Fruit fly (Drosophila melanogaster): Measurements from ENCODE around the gene CG33272.
A peak's percentile ranks its signal among the peaks of the same experiment; 100 is the strongest.

CG33272 gene

dm6 chr3L:11484483-11484882 lies 25.9 kb downstream of the CG33272 start (continued):
- no peak for TF ChIP-seq slou (GFP tag; optimal IDR thresholded peaks at IDR 0.05)
- TF ChIP-seq Ets65A (GFP tag) = peak; percentile 33
- TF ChIP-seq toy (GFP tag; IDR thresholded peaks at IDR 0.05) = no peak
- TF ChIP-seq CG3847 (GFP tag; IDR thresholded peaks at IDR 0.05) = no peak
- no peak for TF ChIP-seq slp2 (GFP tag; optimal IDR thresholded peaks at IDR 0.05)
- no peak for TF ChIP-seq Jarid2 (GFP tag; optimal IDR thresholded peaks at IDR 0.05)
- TF ChIP-seq dm (GFP tag; optimal IDR thresholded peaks at IDR 0.05) = no peak
- no peak for TF ChIP-seq CG8924 (tag; optimal IDR thresholded peaks at IDR 0.05)
- TF ChIP-seq cas (GFP tag; IDR thresholded peaks at IDR 0.05) = no peak
- TF ChIP-seq CG4404 (GFP tag; IDR thresholded peaks at IDR 0.05) = no peak
- no peak for TF ChIP-seq Dfd (GFP tag; optimal IDR thresholded peaks at IDR 0.05)
- TF ChIP-seq CG1233 (GFP tag; optimal IDR thresholded peaks at IDR 0.05) = no peak
- TF ChIP-seq gce (GFP tag; IDR thresholded peaks at IDR 0.05) = no peak
- no peak for TF ChIP-seq CG16779 (GFP tag; IDR thresholded peaks at IDR 0.05)
- no peak for TF ChIP-seq CG9817 (tag; optimal IDR thresholded peaks at IDR 0.05)
- no peak for TF ChIP-seq da (GFP tag; optimal IDR thresholded peaks at IDR 0.05)
- TF ChIP-seq dmrt11E (tag; optimal IDR thresholded peaks at IDR 0.05) = no peak
- TF ChIP-seq knrl (GFP tag; IDR thresholded peaks at IDR 0.05; ENCODE audit: partially characterized antibody) = no peak
- TF ChIP-seq ewg (GFP tag; optimal IDR thresholded peaks at IDR 0.05) = no peak
- TF ChIP-seq CG4424 (GFP tag; optimal IDR thresholded peaks at IDR 0.05) = peak; percentile 44
- no peak for TF ChIP-seq CG9932 (GFP tag; IDR thresholded peaks at IDR 0.05)
- TF ChIP-seq CG14710 (tag; optimal IDR thresholded peaks at IDR 0.05) = peak; percentile 22
- no peak for TF ChIP-seq aop (GFP tag; IDR thresholded peaks at IDR 0.05)
- no peak for TF ChIP-seq Ravus (GFP tag; IDR thresholded peaks at IDR 0.05)
- TF ChIP-seq CTCF (GFP tag; optimal IDR thresholded peaks at IDR 0.05) = peak; percentile 10
- peak; percentile 49 for TF ChIP-seq Meics (GFP tag; optimal IDR thresholded peaks at IDR 0.05)
- no peak for TF ChIP-seq CG15601 (tag; optimal IDR thresholded peaks at IDR 0.05)
- no peak for TF ChIP-seq CG4617 (GFP tag; optimal IDR thresholded peaks at IDR 0.05; ENCODE audit: borderline replicate concordance)
- no peak for TF ChIP-seq C15 (GFP tag; IDR thresholded peaks at IDR 0.05)
- peak in 1 of 2 experiments; percentile 9 for TF ChIP-seq Pdp1 (GFP tag; optimal IDR thresholded peaks at IDR 0.05)
- no peak for TF ChIP-seq gro (GFP tag; optimal IDR thresholded peaks at IDR 0.05)
- TF ChIP-seq NC2α (GFP tag; optimal IDR thresholded peaks at IDR 0.05) = no peak
- no peak for TF ChIP-seq CkIIα-i1 (GFP tag; IDR thresholded peaks at IDR 0.05)
- peak; percentile 46 for TF ChIP-seq CG9727 (GFP tag; optimal IDR thresholded peaks at IDR 0.05)
- no peak for TF ChIP-seq hbn (GFP tag; IDR thresholded peaks at IDR 0.05; ENCODE audit: partially characterized antibody)
- no peak for TF ChIP-seq gcm2 (GFP tag; optimal IDR thresholded peaks at IDR 0.05)
- no peak for TF ChIP-seq D (optimal IDR thresholded peaks at IDR 0.05)
- no peak for TF ChIP-seq D (GFP tag; optimal IDR thresholded peaks at IDR 0.05)
- TF ChIP-seq CG7987 (GFP tag; optimal IDR thresholded peaks at IDR 0.05) = no peak
- no peak for TF ChIP-seq dati (GFP tag; IDR thresholded peaks at IDR 0.05)
- peak; percentile 31 for TF ChIP-seq CG5245 (GFP tag; optimal IDR thresholded peaks at IDR 0.05)
- peak; percentile 42 for TF ChIP-seq CG4820 (GFP tag; optimal IDR thresholded peaks at IDR 0.05)
- peak; percentile 56 for TF ChIP-seq Fer1 (GFP tag; optimal IDR thresholded peaks at IDR 0.05)
- no peak for TF ChIP-seq sqz (GFP tag; optimal IDR thresholded peaks at IDR 0.05)
- no peak for TF ChIP-seq p53 (GFP tag; optimal IDR thresholded peaks at IDR 0.05)
- TF ChIP-seq D19A (tag; optimal IDR thresholded peaks at IDR 0.05) = peak; percentile 12
- peak; percentile 45 for TF ChIP-seq lab (GFP tag; optimal IDR thresholded peaks at IDR 0.05)
- peak; percentile 7 for TF ChIP-seq Antp (GFP tag; optimal IDR thresholded peaks at IDR 0.05)
- no peak for TF ChIP-seq Rx (GFP tag; IDR thresholded peaks at IDR 0.05)
- peak; percentile 61 for TF ChIP-seq CG11504 (tag; optimal IDR thresholded peaks at IDR 0.05)
- peak; percentile 62 for TF ChIP-seq CG2678 (tag; optimal IDR thresholded peaks at IDR 0.05)
- TF ChIP-seq CG13296 (GFP tag; optimal IDR thresholded peaks at IDR 0.05) = peak; percentile 2
- TF ChIP-seq croc (GFP tag; conservative IDR thresholded peaks at IDR 0.05) = no peak
